Fruit fly (Drosophila melanogaster) Kc167 (cell line): ENCODE data around the gene ghi.

Experiments used
- insv ChIP-seq: fragments of >200 bp; optimal IDR thresholded peaks from 3 replicates; lab custom pipeline; 2018; ENCODE audit warnings: missing external identifiers
- ttk ChIP-seq: sonication (Bioruptor generic); optimal IDR thresholded peaks from 2 replicates; lab custom pipeline; 2017; ENCODE audit warnings: missing external identifiers

DNA sequence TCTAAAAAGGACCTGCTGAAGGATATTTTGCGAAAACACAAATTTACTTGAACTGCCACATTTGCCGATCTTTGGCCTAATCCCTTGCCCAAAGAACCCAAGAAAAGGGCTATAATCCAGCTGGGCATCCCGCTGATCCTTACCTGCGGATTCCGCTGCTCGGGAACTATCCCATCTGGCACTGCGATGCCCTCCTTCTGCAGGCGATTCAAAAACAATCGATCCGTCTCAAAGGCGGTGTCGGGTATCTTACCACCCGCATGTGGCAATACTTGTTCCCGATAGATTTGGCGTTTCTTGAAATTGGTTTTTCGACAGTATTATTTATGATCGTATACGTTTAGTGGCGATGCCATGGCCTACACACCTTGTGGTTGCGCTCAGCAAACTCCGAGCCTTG, 39.7 kb downstream of the ghi start:
- TF ChIP-seq ttk (lab: Kevin White, UChicago) (no peak), insv (lab: Kevin White, UChicago) (no peak)
